Fruit fly (Drosophila melanogaster): Measurements from ENCODE around the gene CG13014.

CG13014 gene

dm6 chrX:16559514-16560510 lies 27.9 kb upstream of the CG13014 start, which contains the start of gene Pp2B-14D (continued):
- TF ChIP-seq caup (GFP tag; optimal IDR thresholded peaks at IDR 0.05; ENCODE audit: severe bottlenecking), result peak; percentile 5
- 0 out of 3 replicates have a peak, but pooled peaks have one; percentile 40 for TF ChIP-seq Opbp (GFP tag; IDR thresholded peaks at IDR 0.05; ENCODE audit: partially characterized antibody)
- TF ChIP-seq Sin3A (optimal IDR thresholded peaks at IDR 0.05), result peak; percentile 15
- TF ChIP-seq sug (tag; optimal IDR thresholded peaks at IDR 0.05), result peak; percentile 19
- no peak for TF ChIP-seq CG18011 (GFP tag; optimal IDR thresholded peaks at IDR 0.05)
- peak; percentile 46 for TF ChIP-seq Adf1 (GFP tag; IDR thresholded peaks at IDR 0.05)
- TF ChIP-seq zf30C (GFP tag; optimal IDR thresholded peaks at IDR 0.05), result peak; percentile 73
- no peak for TF ChIP-seq CG15269 (tag; optimal IDR thresholded peaks at IDR 0.05)
- no peak for TF ChIP-seq zfh2 (GFP tag; optimal IDR thresholded peaks at IDR 0.05)
- TF ChIP-seq D (optimal IDR thresholded peaks at IDR 0.05), result no peak
- TF ChIP-seq D (GFP tag; optimal IDR thresholded peaks at IDR 0.05), result no peak
- no peak for TF ChIP-seq ap (GFP tag; IDR thresholded peaks at IDR 0.05)
- TF ChIP-seq sob (GFP tag; IDR thresholded peaks at IDR 0.05), result 0 out of 2 replicates have a peak, but pooled peaks have one; percentile 6
- peak; percentile 28 for TF ChIP-seq zen (tag; optimal IDR thresholded peaks at IDR 0.05)
- peak; percentile 16 for TF ChIP-seq CG2120 (GFP tag; optimal IDR thresholded peaks at IDR 0.05)
- TF ChIP-seq CG18619 (GFP tag; optimal IDR thresholded peaks at IDR 0.05), result no peak
- TF ChIP-seq rib (GFP tag; IDR thresholded peaks at IDR 0.05), result no peak
- peak in 1 of 2 experiments; percentile 27 for TF ChIP-seq bsh (GFP tag; optimal IDR thresholded peaks at IDR 0.05)
- TF ChIP-seq PHDP (tag; optimal IDR thresholded peaks at IDR 0.05), result no peak
- TF ChIP-seq YL-1 (GFP tag; optimal IDR thresholded peaks at IDR 0.05), result peak; percentile 74
- no peak for TF ChIP-seq E2f1 (GFP tag; IDR thresholded peaks at IDR 0.05)
- peak; percentile 30; the same call in 1 of the 2 replicates for TF ChIP-seq MBD-R2 (GFP tag; IDR thresholded peaks at IDR 0.05)
- no peak for TF ChIP-seq btn (GFP tag; optimal IDR thresholded peaks at IDR 0.05)
- peak; percentile 45 for TF ChIP-seq CG34376 (GFP tag; optimal IDR thresholded peaks at IDR 0.05)
- peak; percentile 27 for TF ChIP-seq phol (tag; optimal IDR thresholded peaks at IDR 0.05)
- TF ChIP-seq Dek (tag; optimal IDR thresholded peaks at IDR 0.05), result peak; percentile 25
- no peak for TF ChIP-seq wek (GFP tag; optimal IDR thresholded peaks at IDR 0.05)
- TF ChIP-seq vnd (GFP tag; IDR thresholded peaks at IDR 0.05; ENCODE audit: partially characterized antibody), result no peak
- TF ChIP-seq CG10565 (GFP tag; optimal IDR thresholded peaks at IDR 0.05), result no peak
- TF ChIP-seq Aef1 (GFP tag; IDR thresholded peaks at IDR 0.05), result peak; percentile 34; the same call in 1 of the 3 replicates
- peak; percentile 49 for TF ChIP-seq stwl (tag; optimal IDR thresholded peaks at IDR 0.05)
- no peak for TF ChIP-seq dan (GFP tag; IDR thresholded peaks at IDR 0.05)
- peak in 1 of 3 experiments; percentile 1 for TF ChIP-seq Stat92E (GFP tag; optimal IDR thresholded peaks at IDR 0.05)
- no peak for TF ChIP-seq CG8290 (GFP tag; optimal IDR thresholded peaks at IDR 0.05)
- peak in 1 of 2 experiments; percentile 37 for TF ChIP-seq CG8290 (tag; optimal IDR thresholded peaks at IDR 0.05)
- TF ChIP-seq CG3407 (GFP tag; optimal IDR thresholded peaks at IDR 0.05), result no peak
- TF ChIP-seq cato (GFP tag; optimal IDR thresholded peaks at IDR 0.05; ENCODE audit: borderline replicate concordance), result no peak
- TF ChIP-seq CG16815 (GFP tag; optimal IDR thresholded peaks at IDR 0.05), result no peak
- TF ChIP-seq hb (GFP tag; IDR thresholded peaks at IDR 0.05; ENCODE audit: partially characterized antibody), result no peak
- TF ChIP-seq trh (GFP tag; optimal IDR thresholded peaks at IDR 0.05), result no peak
- TF ChIP-seq pzg (GFP tag; optimal IDR thresholded peaks at IDR 0.05), result peak; percentile 61
- peak; percentile 52 for TF ChIP-seq pita (GFP tag; optimal IDR thresholded peaks at IDR 0.05)
- TF ChIP-seq CG4617 (GFP tag; optimal IDR thresholded peaks at IDR 0.05; ENCODE audit: borderline replicate concordance), result peak; percentile 53
- no peak for TF ChIP-seq grau (tag; optimal IDR thresholded peaks at IDR 0.05)
- no peak for TF ChIP-seq lola (GFP tag; optimal IDR thresholded peaks at IDR 0.05)
- TF ChIP-seq her (GFP tag; optimal IDR thresholded peaks at IDR 0.05), result no peak
- TF ChIP-seq fd96Cb (tag; optimal IDR thresholded peaks at IDR 0.05), result no peak

All from whole organism, embryonic.